Worm (Caenorhabditis elegans) whole organism, L1 larva: Measurements from ENCODE around the gene clp-9.

ENCODE experiments used
- alr-1 ChIP-seq: fragments of 200-800 bp; sonication (Bioruptor generic); optimal IDR thresholded peaks from 2 replicates; lab custom pipeline; 2018; ENCODE audit warnings: borderline replicate concordance, mild to moderate bottlenecking, missing genetic modification characterization, missing compliant biosample characterization
- ama-1 ChIP-seq: fragments of 150-350 bp; optimal IDR thresholded peaks from 2 replicates; lab custom pipeline; 2014
- ceh-63 ChIP-seq: fragments of 200-800 bp; sonication (Bioruptor generic); optimal IDR thresholded peaks from 2 replicates; lab custom pipeline; 2018; ENCODE audit warnings: mild to moderate bottlenecking, missing genetic modification characterization, missing compliant biosample characterization
- nhr-11 ChIP-seq: fragments of 150-350 bp; optimal IDR thresholded peaks from 2 replicates; lab custom pipeline; 2014; ENCODE audit warnings: missing biosample characterization, missing genetic modification characterization
- nhr-237 ChIP-seq: fragments of 150-350 bp; optimal IDR thresholded peaks from 2 replicates; lab custom pipeline; 2014; ENCODE audit warnings: missing biosample characterization, missing genetic modification characterization

- TF ChIP-seq alr-1: no peak
- TF ChIP-seq ceh-63 (GFP tag; lab: Kevin White, UChicago): no peak
- no peak for TF ChIP-seq nhr-11 (tag; lab: Kevin White, UChicago)
- no peak for TF ChIP-seq nhr-237 (tag; lab: Kevin White, UChicago)
- TF ChIP-seq ama-1 (lab: Kevin White, UChicago): no peak
These were observed 25.4 kb downstream of the clp-9 start for ce11 chrV:9860337-9860736.
